Fruit fly (Drosophila melanogaster) whole organism: ENCODE results near the gene CG10725.

Experiments used
- Dll ChIP-seq: fragments of >200 bp; optimal IDR thresholded peaks from 2 replicates; lab custom pipeline; 2017
- pan ChIP-seq: fragments of >200 bp; optimal IDR thresholded peaks from 2 replicates; lab custom pipeline; 2017
- psq ChIP-seq: fragments of >200 bp; optimal IDR thresholded peaks from 2 replicates; lab custom pipeline; 2017

DNA sequence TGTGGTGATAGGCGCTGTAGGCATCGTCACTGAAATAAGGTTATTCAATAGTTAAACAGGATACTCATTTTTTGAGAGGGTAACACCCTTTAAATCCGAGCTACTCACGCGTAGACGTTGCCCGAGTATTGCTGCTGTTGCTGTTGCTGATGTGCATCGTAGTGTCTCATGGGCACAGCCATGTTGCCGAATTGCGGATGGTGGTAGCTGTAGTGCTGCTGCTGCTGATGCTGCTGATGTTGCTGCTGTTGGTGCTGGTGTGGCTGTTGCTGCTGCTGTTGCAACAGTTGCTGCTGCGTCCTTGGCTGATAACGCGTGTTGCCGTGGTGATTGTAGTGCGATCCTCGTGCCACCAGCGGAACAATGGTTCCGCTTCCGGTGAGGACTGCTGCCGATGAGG, 7.6 kb upstream of the CG10725 start:
- TF ChIP-seq pan (lab: Kevin White, UChicago) (no peak), psq (lab: Kevin White, UChicago) (no peak), Dll (no peak)
